Worm (Caenorhabditis elegans) whole organism, L4 larva: ENCODE measurements around the gene nspc-17.

ENCODE experiments used
- F10B5.3 ChIP-seq: sonication (generic microtip); optimal IDR thresholded peaks from 2 replicates; lab custom pipeline; 2016; ENCODE audit warnings: mild to moderate bottlenecking, missing genetic modification characterization, missing compliant biosample characterization
- F37D6.2 ChIP-seq: sonication (generic microtip); optimal IDR thresholded peaks from 2 replicates; lab custom pipeline; 2016; ENCODE audit warnings: mild to moderate bottlenecking, missing genetic modification characterization, missing compliant biosample characterization
- F44E2.7 ChIP-seq: fragments of 200-800 bp; sonication (Bioruptor generic); IDR thresholded peaks from 2 replicates; pipeline ENCODE4 v2.1.2; 2022; ENCODE audit warnings: missing genetic modification characterization, missing compliant biosample characterization
- F49E8.2 ChIP-seq: sonication (generic microtip); optimal IDR thresholded peaks from 2 replicates; lab custom pipeline; 2016; ENCODE audit warnings: missing compliant biosample characterization, mild to moderate bottlenecking, missing genetic modification characterization, borderline replicate concordance
- Y5F2A.4 ChIP-seq: fragments of 200-800 bp; sonication (Bioruptor generic); optimal IDR thresholded peaks from 2 replicates; lab custom pipeline; 2018; ENCODE audit warnings: mild to moderate bottlenecking, missing genetic modification characterization, missing compliant biosample characterization
- aha-1 ChIP-seq: fragments of 150-350 bp; peaks from one replicate; lab custom pipeline; 2014; ENCODE audit warnings: missing biosample characterization, missing genetic modification characterization
- ceh-44 ChIP-seq: fragments of 200-800 bp; sonication (Bioruptor generic); IDR thresholded peaks from 2 replicates; pipeline ENCODE4 v1.3.6; 2022; ENCODE audit warnings: missing genetic modification reagents, missing genetic modification characterization, missing compliant biosample characterization
- ctbp-1 ChIP-seq: fragments of 200-800 bp; sonication (Bioruptor generic); IDR thresholded peaks from 2 replicates; pipeline ENCODE4 v1.3.6; 2022; ENCODE audit warnings: missing genetic modification reagents, missing genetic modification characterization, missing compliant biosample characterization
- daf-12 ChIP-seq: fragments of 150-350 bp; optimal IDR thresholded peaks from 2 replicates; lab custom pipeline; 2014; ENCODE audit warnings: missing biosample characterization, missing genetic modification reagents, missing genetic modification characterization
- daf-16 ChIP-seq, 3 experiments: sonication (generic microtip); optimal IDR thresholded peaks; 2 replicates each; lab custom pipeline; 2016 to 2017; ENCODE audit warnings: missing genetic modification characterization in 3 of 3, missing genetic modification reagents in 3 of 3, mild to moderate bottlenecking in 2 of 3, missing compliant biosample characterization in 2 of 3, missing biosample characterization in 1 of 3, moderate library complexity in 1 of 3
- daf-8 ChIP-seq: fragments of 200-800 bp; sonication (Bioruptor generic); IDR thresholded peaks from 2 replicates; pipeline ENCODE4 v1.3.6; 2022; ENCODE audit warnings: missing genetic modification characterization, missing compliant biosample characterization
- dmd-6 ChIP-seq: fragments of 200-800 bp; sonication (Bioruptor generic); IDR thresholded peaks from 2 replicates; pipeline ENCODE4 v1.3.6; 2022; ENCODE audit warnings: missing genetic modification reagents, missing genetic modification characterization, missing compliant biosample characterization
- duxl-1 ChIP-seq: sonication (generic microtip); optimal IDR thresholded peaks from 2 replicates; lab custom pipeline; 2016; ENCODE audit warnings: mild to moderate bottlenecking, missing genetic modification characterization, moderate library complexity, missing compliant biosample characterization; ENCODE audit not compliant: poor library complexity
- dve-1 ChIP-seq: sonication (generic microtip); optimal IDR thresholded peaks from 2 replicates; lab custom pipeline; 2017; ENCODE audit warnings: antibody characterized with exemption, mild to moderate bottlenecking, missing genetic modification characterization, missing compliant biosample characterization; ENCODE audit not compliant: insufficient read depth
- egl-27 ChIP-seq: sonication (generic microtip); optimal IDR thresholded peaks from 3 replicates; lab custom pipeline; 2017; ENCODE audit warnings: missing biosample characterization, missing genetic modification reagents, missing genetic modification characterization
- fos-1 ChIP-seq: fragments of 150-350 bp; optimal IDR thresholded peaks from 2 replicates; lab custom pipeline; 2014; ENCODE audit warnings: missing biosample characterization, missing genetic modification characterization
- gei-8 ChIP-seq: fragments of 200-800 bp; sonication (Bioruptor generic); optimal IDR thresholded peaks from 2 replicates; lab custom pipeline; 2018; ENCODE audit warnings: mild to moderate bottlenecking, missing genetic modification characterization, missing compliant biosample characterization
- hlh-11 ChIP-seq: fragments of 200-800 bp; sonication (Bioruptor generic); optimal IDR thresholded peaks from 2 replicates; lab custom pipeline; 2018; ENCODE audit warnings: mild to moderate bottlenecking, missing genetic modification characterization, missing compliant biosample characterization
- hlh-30 ChIP-seq: sonication (generic microtip); optimal IDR thresholded peaks from 2 replicates; lab custom pipeline; 2017; ENCODE audit warnings: antibody characterized with exemption, mild to moderate bottlenecking, missing genetic modification characterization, missing compliant biosample characterization; ENCODE audit not compliant: insufficient read depth
- lin-15B ChIP-seq: fragments of 150-350 bp; sonication (generic microtip); optimal IDR thresholded peaks from 3 replicates; lab custom pipeline; 2014; ENCODE audit warnings: missing biosample characterization, missing genetic modification characterization
- lin-29 ChIP-seq: fragments of 200-800 bp; sonication (Bioruptor generic); IDR thresholded peaks from 2 replicates; pipeline ENCODE4 v1.3.6; 2022; ENCODE audit warnings: missing genetic modification reagents, missing genetic modification characterization, missing compliant biosample characterization
- lin-39 ChIP-seq: fragments of 150-350 bp; optimal IDR thresholded peaks from 2 replicates; lab custom pipeline; 2014; ENCODE audit warnings: missing biosample characterization, missing genetic modification reagents, missing genetic modification characterization
- lsy-2 ChIP-seq, 2 experiments: fragments of 150-350 bp in 1 of 2; sonication (generic microtip) in 1 of 2; optimal IDR thresholded peaks; 2 replicates each; lab custom pipeline; 2014 to 2017; ENCODE audit warnings: missing biosample characterization in 2 of 2, missing genetic modification characterization in 2 of 2
- madf-5 ChIP-seq, 2 experiments: fragments of 200-800 bp; sonication (Bioruptor generic); IDR thresholded peaks; 2 replicates each; pipeline ENCODE4 v1.3.6; 2022; ENCODE audit warnings: missing compliant biosample characterization in 2 of 2, missing genetic modification characterization in 2 of 2
- mdl-1 ChIP-seq, 2 experiments: fragments of 150-350 bp in 1 of 2; sonication (generic microtip) in 1 of 2; optimal IDR thresholded peaks; 2 replicates each; lab custom pipeline; 2014 to 2017; ENCODE audit warnings: missing biosample characterization in 2 of 2, missing genetic modification characterization in 2 of 2
- mep-1 ChIP-seq: fragments of 150-350 bp; sonication (generic microtip); optimal IDR thresholded peaks from 3 replicates; lab custom pipeline; 2014; ENCODE audit warnings: missing biosample characterization, missing genetic modification characterization
- mxl-2 ChIP-seq: fragments of 200-800 bp; sonication (Bioruptor generic); conservative IDR thresholded peaks from 2 replicates; pipeline ENCODE4 v1.3.6; 2022; ENCODE audit warnings: missing genetic modification reagents, missing genetic modification characterization, missing compliant biosample characterization
- nhr-10 ChIP-seq: fragments of 150-350 bp; optimal IDR thresholded peaks from 2 replicates; lab custom pipeline; 2014; ENCODE audit warnings: missing biosample characterization, missing genetic modification characterization
- nhr-28 ChIP-seq: fragments of 150-350 bp; optimal IDR thresholded peaks from 2 replicates; lab custom pipeline; 2014; ENCODE audit warnings: missing biosample characterization, missing genetic modification characterization
- nhr-42 ChIP-seq: fragments of 200-800 bp; sonication (Bioruptor generic); IDR thresholded peaks from 2 replicates; pipeline ENCODE4 v1.3.6; 2022; ENCODE audit warnings: missing genetic modification characterization, missing compliant biosample characterization
- nhr-77 ChIP-seq: fragments of 150-350 bp; optimal IDR thresholded peaks from 2 replicates; lab custom pipeline; 2014; ENCODE audit warnings: missing biosample characterization, missing genetic modification characterization
- php-3 ChIP-seq: fragments of 200-800 bp; sonication (Bioruptor generic); IDR thresholded peaks from 2 replicates; pipeline ENCODE4 v1.3.6; 2022; ENCODE audit warnings: missing genetic modification reagents, missing genetic modification characterization, missing compliant biosample characterization
- pqm-1 ChIP-seq: sonication (generic microtip); optimal IDR thresholded peaks from 2 replicates; lab custom pipeline; 2017; ENCODE audit warnings: missing biosample characterization, missing genetic modification characterization
- sdz-12 ChIP-seq: fragments of 200-800 bp; sonication (Bioruptor generic); optimal IDR thresholded peaks from 2 replicates; lab custom pipeline; 2018; ENCODE audit warnings: mild to moderate bottlenecking, missing genetic modification characterization, missing compliant biosample characterization
- set-16 ChIP-seq: fragments of 200-800 bp; sonication (Bioruptor generic); IDR thresholded peaks from 2 replicates; pipeline ENCODE4 v1.3.6; 2022; ENCODE audit warnings: missing genetic modification reagents, missing genetic modification characterization, missing compliant biosample characterization
- snpc-4 ChIP-seq: fragments of 150-350 bp; optimal IDR thresholded peaks from 2 replicates; lab custom pipeline; 2014; ENCODE audit warnings: missing biosample characterization, missing genetic modification characterization
- tra-1 ChIP-seq: fragments of 200-800 bp; sonication (Bioruptor generic); IDR thresholded peaks from 2 replicates; pipeline ENCODE4 v1.3.6; 2022; ENCODE audit warnings: missing genetic modification reagents, missing genetic modification characterization, missing compliant biosample characterization
- unc-62 ChIP-seq, 3 experiments: fragments of 150-350 bp in 1 of 3; sonication (generic microtip); optimal IDR thresholded peaks in 2 of 3; peaks in 1 of 3; 1 replicate in 1 of 3; 2 replicates in 2 of 3; lab custom pipeline; 2014 to 2017; ENCODE audit warnings: missing biosample characterization in 3 of 3, missing genetic modification characterization in 3 of 3, missing genetic modification reagents in 3 of 3, missing genotype in 1 of 3
- zip-2 ChIP-seq: fragments of 150-350 bp; optimal IDR thresholded peaks from 2 replicates; lab custom pipeline; 2014; ENCODE audit warnings: missing biosample characterization, missing genetic modification characterization
- ztf-11 ChIP-seq: fragments of 150-350 bp; optimal IDR thresholded peaks from 2 replicates; lab custom pipeline; 2014; ENCODE audit warnings: missing biosample characterization, missing genetic modification characterization
- ztf-7 ChIP-seq: fragments of 150-350 bp; optimal IDR thresholded peaks from 2 replicates; lab custom pipeline; 2014; ENCODE audit warnings: missing biosample characterization, missing genetic modification characterization

Gene nspc-17

DNA sequence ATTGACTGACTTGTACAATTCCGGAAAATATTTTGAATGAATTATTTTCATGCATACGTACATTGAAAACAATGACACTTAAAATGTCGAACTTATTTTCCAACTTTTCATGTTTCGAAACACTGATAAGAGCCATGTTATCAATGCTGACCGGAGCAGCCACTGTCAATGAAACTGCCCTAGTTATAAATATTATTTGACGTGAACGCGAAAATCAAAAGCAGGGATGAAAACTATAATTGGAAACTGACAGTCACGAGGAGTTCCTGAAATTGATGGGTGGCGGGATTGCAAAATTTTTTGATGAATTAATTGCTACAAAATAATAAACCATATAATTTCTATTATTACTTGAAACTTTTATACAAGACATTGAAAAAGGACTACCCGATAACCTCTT is 14.5 kb upstream of the nspc-17 start (continued):
- TF ChIP-seq lsy-2 (tag; optimal IDR thresholded peaks at IDR 0.05; lab: Kevin White, UChicago), result no peak
- TF ChIP-seq lin-39, result no peak
- no peak for TF ChIP-seq set-16 (GFP tag; lab: Robert Waterston, UW)
- TF ChIP-seq F10B5.3 (tag; lab: Kevin White, UChicago), result no peak
- peak; percentile 49 for TF ChIP-seq nhr-28 (tag; lab: Kevin White, UChicago)
- no peak for TF ChIP-seq mdl-1 (tag; optimal IDR thresholded peaks at IDR 0.05; lab: Kevin White, UChicago)
- no peak for TF ChIP-seq fos-1
- TF ChIP-seq ztf-11, result no peak
- no peak for TF ChIP-seq F49E8.2 (tag; lab: Kevin White, UChicago)
- no peak for TF ChIP-seq F44E2.7 (GFP tag; lab: Robert Waterston, UW)
- TF ChIP-seq snpc-4 (tag; lab: Kevin White, UChicago), result no peak
- no peak for TF ChIP-seq madf-5 (GFP tag; IDR thresholded peaks at IDR 0.05; lab: Robert Waterston, UW)
- no peak for TF ChIP-seq ctbp-1 (GFP tag; lab: Robert Waterston, UW)
- no peak for TF ChIP-seq zip-2 (tag; lab: Kevin White, UChicago)
- no peak for TF ChIP-seq daf-8 (GFP tag; lab: Robert Waterston, UW)
- no peak for TF ChIP-seq Y5F2A.4
- TF ChIP-seq duxl-1, result no peak

DNA sequence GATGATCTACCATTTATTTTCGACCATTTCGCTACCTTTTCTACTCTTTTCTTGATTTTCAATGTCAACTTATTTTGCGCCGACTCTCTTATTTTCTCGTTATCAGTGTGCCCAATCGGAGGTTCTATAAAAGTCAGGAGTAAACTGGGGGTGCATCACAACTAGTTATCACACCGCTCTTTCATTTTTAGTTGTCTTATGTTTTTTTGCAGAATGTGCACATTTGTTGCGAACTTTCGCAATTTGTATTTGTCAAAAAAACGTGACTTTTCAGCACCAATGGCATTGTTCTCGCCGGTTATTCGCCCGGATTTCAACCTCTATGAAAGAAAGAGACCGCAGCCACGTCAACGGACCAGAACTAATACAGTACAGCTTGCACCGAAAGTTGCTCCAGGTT is 12.6 kb upstream of the nspc-17 start:
- TF ChIP-seq mdl-1 (tag; optimal IDR thresholded peaks at IDR 0.05; lab: Kevin White, UChicago) (peak in 1 of 2 experiments; percentile 44), pqm-1 (tag; lab: Kevin White, UChicago) (peak; percentile 38), dve-1 (tag; lab: Kevin White, UChicago) (peak; percentile 22), nhr-77 (tag; lab: Kevin White, UChicago) (peak; percentile 59), hlh-11 (peak; percentile 61), dmd-6 (GFP tag; lab: Robert Waterston, UW) (peak; percentile 34), hlh-30 (peak; percentile 39), nhr-28 (tag; lab: Kevin White, UChicago) (peak; percentile 82), mxl-2 (GFP tag; lab: Robert Waterston, UW) (no peak), mep-1 (tag; lab: Kevin White, UChicago) (no peak), nhr-10 (tag; lab: Kevin White, UChicago) (no peak), gei-8 (GFP tag; lab: Kevin White, UChicago) (no peak), php-3 (GFP tag; lab: Robert Waterston, UW) (peak; percentile 41; the same call in 1 of the 2 replicates), ztf-7 (no peak), daf-16 (GFP tag; optimal IDR thresholded peaks at IDR 0.05; lab: Kevin White, UChicago) (no peak), daf-16 (tag; optimal IDR thresholded peaks at IDR 0.05; lab: Kevin White, UChicago) (peak; percentile 85), ceh-44 (GFP tag; lab: Robert Waterston, UW) (no peak), lin-15B (no peak), nhr-42 (no peak)

DNA sequence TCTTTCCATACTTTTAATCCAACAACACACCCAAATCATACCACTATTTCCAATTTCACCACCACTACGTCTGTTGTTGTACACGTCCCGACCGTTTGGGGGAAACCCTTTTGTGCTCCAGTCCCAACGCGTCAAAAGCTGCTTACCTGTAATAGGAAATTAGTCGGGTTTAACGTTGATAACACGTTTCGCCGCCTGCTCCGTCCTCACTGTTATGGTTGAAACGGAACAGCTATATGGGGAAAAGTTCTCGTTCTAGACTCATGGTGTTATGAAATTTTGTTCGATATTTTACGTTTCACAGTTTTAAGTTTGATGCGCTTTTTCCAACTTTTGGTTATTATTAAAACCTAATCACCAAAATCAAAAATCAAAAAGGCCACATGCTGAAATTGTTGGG is 10.9 kb upstream of the nspc-17 start:
- TF ChIP-seq tra-1 (GFP tag; lab: Robert Waterston, UW) (no peak), unc-62 (GFP tag; optimal IDR thresholded peaks at IDR 0.05 in 1 of 2; lab: Kevin White, UChicago) (peak in 1 of 2 experiments; percentile 40), unc-62 (tag; optimal IDR thresholded peaks at IDR 0.05; lab: Kevin White, UChicago) (no peak), dmd-6 (GFP tag; lab: Robert Waterston, UW) (0 out of 2 replicates have a peak, but pooled peaks have one; percentile 21), hlh-11 (peak; percentile 28), daf-16 (GFP tag; optimal IDR thresholded peaks at IDR 0.05; lab: Kevin White, UChicago) (no peak), daf-16 (tag; optimal IDR thresholded peaks at IDR 0.05; lab: Kevin White, UChicago) (peak; percentile 39)

DNA sequence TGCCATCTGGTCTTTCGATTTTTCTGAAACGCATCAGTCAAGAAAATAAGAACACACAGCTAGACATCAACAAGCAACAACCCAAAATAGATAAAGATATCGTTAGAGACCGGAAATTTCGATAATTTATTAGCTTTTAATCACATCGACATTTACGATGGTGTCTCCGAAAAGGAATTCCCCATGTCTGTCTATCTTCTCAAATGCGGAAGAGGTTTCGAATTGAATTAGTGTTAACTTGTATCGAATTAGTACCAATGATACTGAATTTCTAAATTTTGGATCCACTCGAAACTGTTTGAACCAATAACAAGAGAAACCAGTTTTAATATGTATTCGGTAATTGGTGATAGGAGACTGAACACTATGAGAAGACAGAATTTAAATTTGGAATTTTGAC is 9.6 kb upstream of the nspc-17 start:
- TF ChIP-seq egl-27 (tag; lab: Kevin White, UChicago) (no peak), ceh-44 (GFP tag; lab: Robert Waterston, UW) (no peak), aha-1 (tag; lab: Kevin White, UChicago) (peak; percentile 81), daf-16 (GFP tag; optimal IDR thresholded peaks at IDR 0.05; lab: Kevin White, UChicago) (no peak), daf-16 (tag; optimal IDR thresholded peaks at IDR 0.05; lab: Kevin White, UChicago) (peak; percentile 63), gei-8 (GFP tag; lab: Kevin White, UChicago) (no peak), ctbp-1 (GFP tag; lab: Robert Waterston, UW) (no peak), fos-1 (no peak), sdz-12 (GFP tag; lab: Kevin White, UChicago) (no peak), daf-12 (tag; lab: Kevin White, UChicago) (no peak), lin-29 (GFP tag; lab: Robert Waterston, UW) (no peak), F37D6.2 (no peak)
